Worm (Caenorhabditis elegans) whole organism, L4 larva: Measurements from ENCODE around the gene srlf-14.

Experiments
- F26F4.8 ChIP-seq: fragments of 200-800 bp; sonication (Bioruptor generic); conservative IDR thresholded peaks from 2 replicates; pipeline ENCODE4 v1.3.6; 2022; ENCODE audit warnings: missing genetic modification characterization, missing compliant biosample characterization
- F44E2.7 ChIP-seq: fragments of 200-800 bp; sonication (Bioruptor generic); IDR thresholded peaks from 2 replicates; pipeline ENCODE4 v2.1.2; 2022; ENCODE audit warnings: missing genetic modification characterization, missing compliant biosample characterization
- T20F7.1 ChIP-seq: fragments of 200-800 bp; sonication (Bioruptor generic); optimal IDR thresholded peaks from 2 replicates; lab custom pipeline; 2018; ENCODE audit warnings: mild to moderate bottlenecking, missing genetic modification characterization, missing compliant biosample characterization
- Y48G9A.11 ChIP-seq: fragments of 200-800 bp; sonication (Bioruptor generic); IDR thresholded peaks from 2 replicates; pipeline ENCODE4 v1.3.6; 2022; ENCODE audit warnings: missing genetic modification reagents, missing genetic modification characterization, missing compliant biosample characterization
- Y5F2A.4 ChIP-seq: fragments of 200-800 bp; sonication (Bioruptor generic); optimal IDR thresholded peaks from 2 replicates; lab custom pipeline; 2018; ENCODE audit warnings: mild to moderate bottlenecking, missing genetic modification characterization, missing compliant biosample characterization
- ZK337.2 ChIP-seq: fragments of 200-800 bp; sonication (Bioruptor generic); IDR thresholded peaks from 2 replicates; pipeline ENCODE4 v1.3.6; 2022; ENCODE audit warnings: missing genetic modification reagents, missing genetic modification characterization, missing compliant biosample characterization
- ZK546.5 ChIP-seq, 2 experiments: sonication (generic microtip); optimal IDR thresholded peaks; 2 replicates each; lab custom pipeline; 2017; ENCODE audit warnings: missing biosample characterization in 2 of 2, missing genetic modification characterization in 2 of 2
- aha-1 ChIP-seq: fragments of 150-350 bp; peaks from one replicate; lab custom pipeline; 2014; ENCODE audit warnings: missing biosample characterization, missing genetic modification characterization
- ama-1 ChIP-seq: fragments of 150-350 bp; optimal IDR thresholded peaks from 2 replicates; lab custom pipeline; 2014; ENCODE audit warnings: inconsistent platforms, mixed read lengths
- ceh-28 ChIP-seq: fragments of 150-350 bp; optimal IDR thresholded peaks from 2 replicates; lab custom pipeline; 2014; ENCODE audit warnings: missing biosample characterization, missing genetic modification reagents, missing genetic modification characterization
- ceh-44 ChIP-seq: fragments of 200-800 bp; sonication (Bioruptor generic); IDR thresholded peaks from 2 replicates; pipeline ENCODE4 v1.3.6; 2022; ENCODE audit warnings: missing genetic modification reagents, missing genetic modification characterization, missing compliant biosample characterization
- ceh-62 ChIP-seq: sonication (generic microtip); optimal IDR thresholded peaks from 2 replicates; lab custom pipeline; 2017; ENCODE audit warnings: missing biosample characterization, missing genetic modification characterization
- ces-1 ChIP-seq: fragments of 150-350 bp; sonication (generic microtip); optimal IDR thresholded peaks from 4 replicates; lab custom pipeline; 2014; ENCODE audit warnings: missing biosample characterization, missing genetic modification reagents, missing genetic modification characterization
- cey-2 ChIP-seq: sonication (generic microtip); optimal IDR thresholded peaks from 3 replicates; lab custom pipeline; 2017; ENCODE audit warnings: missing genetic modification characterization, mild to moderate bottlenecking, missing compliant biosample characterization, antibody characterized with exemption, borderline replicate concordance; ENCODE audit not compliant: insufficient read depth
- daf-16 ChIP-seq, 3 experiments: sonication (generic microtip); optimal IDR thresholded peaks; 2 replicates each; lab custom pipeline; 2016 to 2017; ENCODE audit warnings: missing genetic modification characterization in 3 of 3, missing genetic modification reagents in 3 of 3, mild to moderate bottlenecking in 2 of 3, missing compliant biosample characterization in 2 of 3, missing biosample characterization in 1 of 3, moderate library complexity in 1 of 3
- daf-19 ChIP-seq: fragments of 200-800 bp; sonication (Bioruptor generic); conservative IDR thresholded peaks from 2 replicates; pipeline ENCODE4 v1.3.6; 2022; ENCODE audit warnings: missing genetic modification characterization, missing compliant biosample characterization
- daf-8 ChIP-seq: fragments of 200-800 bp; sonication (Bioruptor generic); IDR thresholded peaks from 2 replicates; pipeline ENCODE4 v1.3.6; 2022; ENCODE audit warnings: missing genetic modification characterization, missing compliant biosample characterization
- dmd-6 ChIP-seq: fragments of 200-800 bp; sonication (Bioruptor generic); IDR thresholded peaks from 2 replicates; pipeline ENCODE4 v1.3.6; 2022; ENCODE audit warnings: missing genetic modification reagents, missing genetic modification characterization, missing compliant biosample characterization
- dmd-9 ChIP-seq: fragments of 200-800 bp; sonication (Bioruptor generic); IDR thresholded peaks from 2 replicates; pipeline ENCODE4 v1.3.6; 2022; ENCODE audit warnings: missing genetic modification reagents, missing genetic modification characterization, missing compliant biosample characterization
- duxl-1 ChIP-seq: sonication (generic microtip); optimal IDR thresholded peaks from 2 replicates; lab custom pipeline; 2016; ENCODE audit warnings: mild to moderate bottlenecking, missing genetic modification characterization, moderate library complexity, missing compliant biosample characterization; ENCODE audit not compliant: poor library complexity
- egl-27 ChIP-seq: sonication (generic microtip); optimal IDR thresholded peaks from 3 replicates; lab custom pipeline; 2017; ENCODE audit warnings: missing biosample characterization, missing genetic modification reagents, missing genetic modification characterization
- egl-43 ChIP-seq: fragments of 200-800 bp; sonication (Bioruptor generic); IDR thresholded peaks from 2 replicates; pipeline ENCODE4 v1.3.6; 2022; ENCODE audit warnings: missing genetic modification reagents, missing genetic modification characterization, missing compliant biosample characterization
- fkh-10 ChIP-seq: fragments of 150-350 bp; optimal IDR thresholded peaks from 2 replicates; lab custom pipeline; 2014; ENCODE audit warnings: missing biosample characterization, missing genetic modification reagents, missing genetic modification characterization
- fos-1 ChIP-seq: fragments of 150-350 bp; optimal IDR thresholded peaks from 2 replicates; lab custom pipeline; 2014; ENCODE audit warnings: missing biosample characterization, missing genetic modification characterization
- gei-8 ChIP-seq: fragments of 200-800 bp; sonication (Bioruptor generic); optimal IDR thresholded peaks from 2 replicates; lab custom pipeline; 2018; ENCODE audit warnings: mild to moderate bottlenecking, missing genetic modification characterization, missing compliant biosample characterization
- hif-1 ChIP-seq, 2 experiments: sonication (generic microtip); optimal IDR thresholded peaks; 2 replicates each; lab custom pipeline; 2016 to 2017; ENCODE audit warnings: missing compliant biosample characterization in 2 of 2, missing genetic modification characterization in 2 of 2, missing genetic modification reagents in 2 of 2, missing genotype in 2 of 2, mild to moderate bottlenecking in 1 of 2
- jun-1 ChIP-seq: fragments of 150-350 bp; optimal IDR thresholded peaks from 2 replicates; lab custom pipeline; 2014; ENCODE audit warnings: missing biosample characterization, missing genetic modification reagents, missing genetic modification characterization
- lin-1 ChIP-seq: fragments of 200-800 bp; sonication (Bioruptor generic); IDR thresholded peaks from 2 replicates; pipeline ENCODE4 v1.3.6; 2022; ENCODE audit warnings: missing genetic modification reagents, missing genetic modification characterization, missing compliant biosample characterization
- lin-29 ChIP-seq: fragments of 200-800 bp; sonication (Bioruptor generic); IDR thresholded peaks from 2 replicates; pipeline ENCODE4 v1.3.6; 2022; ENCODE audit warnings: missing genetic modification reagents, missing genetic modification characterization, missing compliant biosample characterization
- lin-38 ChIP-seq: fragments of 200-800 bp; sonication (Bioruptor generic); IDR thresholded peaks from 2 replicates; pipeline ENCODE4 v1.3.6; 2022; ENCODE audit warnings: missing genetic modification reagents, missing genetic modification characterization, missing compliant biosample characterization
- lir-3 ChIP-seq: sonication (generic microtip); optimal IDR thresholded peaks from 2 replicates; lab custom pipeline; 2016; ENCODE audit warnings: mild to moderate bottlenecking, missing genetic modification characterization, missing compliant biosample characterization
- lsy-2 ChIP-seq, 2 experiments: fragments of 150-350 bp in 1 of 2; sonication (generic microtip) in 1 of 2; optimal IDR thresholded peaks; 2 replicates each; lab custom pipeline; 2014 to 2017; ENCODE audit warnings: missing biosample characterization in 2 of 2, missing genetic modification characterization in 2 of 2
- mxl-3 ChIP-seq: fragments of 200-800 bp; sonication (Bioruptor generic); optimal IDR thresholded peaks from 2 replicates; lab custom pipeline; 2018; ENCODE audit warnings: mild to moderate bottlenecking, missing genetic modification characterization, missing compliant biosample characterization
- nhr-10 ChIP-seq: fragments of 150-350 bp; optimal IDR thresholded peaks from 2 replicates; lab custom pipeline; 2014; ENCODE audit warnings: missing biosample characterization, missing genetic modification characterization
- nhr-102 ChIP-seq: sonication (generic microtip); optimal IDR thresholded peaks from 2 replicates; lab custom pipeline; 2016; ENCODE audit warnings: mild to moderate bottlenecking, missing genetic modification characterization, moderate library complexity, missing compliant biosample characterization
- nhr-11 ChIP-seq: fragments of 150-350 bp; optimal IDR thresholded peaks from 2 replicates; lab custom pipeline; 2014; ENCODE audit warnings: missing biosample characterization, missing genetic modification characterization
- nhr-111 ChIP-seq: fragments of 200-800 bp; sonication (Bioruptor generic); optimal IDR thresholded peaks from 2 replicates; lab custom pipeline; 2018; ENCODE audit warnings: mild to moderate bottlenecking, missing genetic modification characterization, missing compliant biosample characterization
- nhr-28 ChIP-seq: fragments of 150-350 bp; optimal IDR thresholded peaks from 2 replicates; lab custom pipeline; 2014; ENCODE audit warnings: missing biosample characterization, missing genetic modification characterization
- nhr-76 ChIP-seq: fragments of 150-350 bp; optimal IDR thresholded peaks from 2 replicates; lab custom pipeline; 2014; ENCODE audit warnings: missing biosample characterization, missing genetic modification characterization
- sdz-12 ChIP-seq: fragments of 200-800 bp; sonication (Bioruptor generic); optimal IDR thresholded peaks from 2 replicates; lab custom pipeline; 2018; ENCODE audit warnings: mild to moderate bottlenecking, missing genetic modification characterization, missing compliant biosample characterization
- set-16 ChIP-seq: fragments of 200-800 bp; sonication (Bioruptor generic); IDR thresholded peaks from 2 replicates; pipeline ENCODE4 v1.3.6; 2022; ENCODE audit warnings: missing genetic modification reagents, missing genetic modification characterization, missing compliant biosample characterization
- spr-1 ChIP-seq: sonication (generic microtip); optimal IDR thresholded peaks from 2 replicates; lab custom pipeline; 2016; ENCODE audit warnings: mild to moderate bottlenecking, missing genetic modification characterization, missing compliant biosample characterization
- spr-3 ChIP-seq: fragments of 200-800 bp; sonication (Bioruptor generic); optimal IDR thresholded peaks from 2 replicates; lab custom pipeline; 2018; ENCODE audit warnings: mild to moderate bottlenecking, missing genetic modification characterization, missing compliant biosample characterization
- tag-97 ChIP-seq: fragments of 200-800 bp; sonication (Bioruptor generic); IDR thresholded peaks from 2 replicates; pipeline ENCODE4 v1.3.6; 2022; ENCODE audit warnings: missing genetic modification characterization, missing compliant biosample characterization
- unc-62 ChIP-seq, 3 experiments: fragments of 150-350 bp in 1 of 3; sonication (generic microtip); optimal IDR thresholded peaks in 2 of 3; peaks in 1 of 3; 1 replicate in 1 of 3; 2 replicates in 2 of 3; lab custom pipeline; 2014 to 2017; ENCODE audit warnings: missing biosample characterization in 3 of 3, missing genetic modification characterization in 3 of 3, missing genetic modification reagents in 3 of 3, missing genotype in 1 of 3
- vab-7 ChIP-seq: fragments of 200-800 bp; sonication (Bioruptor generic); IDR thresholded peaks from 2 replicates; pipeline ENCODE4 v1.3.6; 2022; ENCODE audit warnings: missing genetic modification reagents, missing genetic modification characterization, missing compliant biosample characterization
- zag-1 ChIP-seq: fragments of 150-350 bp; optimal IDR thresholded peaks from 2 replicates; lab custom pipeline; 2014; ENCODE audit warnings: missing biosample characterization, missing genetic modification characterization
- zfp-2 ChIP-seq: sonication (generic microtip); optimal IDR thresholded peaks from 2 replicates; lab custom pipeline; 2016; ENCODE audit warnings: mild to moderate bottlenecking, missing genetic modification characterization, missing compliant biosample characterization
- zfp-3 ChIP-seq: fragments of 200-800 bp; sonication (Bioruptor generic); conservative IDR thresholded peaks from 2 replicates; pipeline ENCODE4 v1.3.6; 2022; ENCODE audit warnings: missing genetic modification reagents, missing genetic modification characterization, missing compliant biosample characterization
- zip-11 ChIP-seq: fragments of 200-800 bp; sonication (Bioruptor generic); IDR thresholded peaks from 2 replicates; pipeline ENCODE4 v1.3.6; 2022; ENCODE audit warnings: missing genetic modification characterization, missing compliant biosample characterization
- ztf-7 ChIP-seq: fragments of 150-350 bp; optimal IDR thresholded peaks from 2 replicates; lab custom pipeline; 2014; ENCODE audit warnings: missing biosample characterization, missing genetic modification characterization

The srlf-14 gene

ce11 chrIV:10935336-10935735, 41.2 kb upstream of the srlf-14 start (continued):
- TF ChIP-seq gei-8 (peak; percentile 4), lin-38 (GFP tag; lab: Robert Waterston, UW) (no peak), cey-2 (tag; lab: Kevin White, UChicago) (no peak), fos-1 (tag; lab: Kevin White, UChicago) (no peak), nhr-111 (GFP tag; lab: Kevin White, UChicago) (no peak), jun-1 (tag; lab: Kevin White, UChicago) (no peak), lin-29 (no peak), lir-3 (tag; lab: Kevin White, UChicago) (no peak), ceh-28 (tag; lab: Kevin White, UChicago) (peak; percentile 59), ceh-62 (tag; lab: Kevin White, UChicago) (no peak), nhr-28 (tag; lab: Kevin White, UChicago) (peak; percentile 55), sdz-12 (no peak), tag-97 (no peak), ama-1 (peak; percentile 77), zfp-3 (GFP tag; lab: Robert Waterston, UW) (peak; percentile 50; the same call in 1 of the 2 replicates), aha-1 (tag; lab: Kevin White, UChicago) (peak; percentile 75), F44E2.7 (no peak), unc-62 (GFP tag; optimal IDR thresholded peaks at IDR 0.05 in 1 of 2; lab: Kevin White, UChicago) (peak in 1 of 2 experiments; percentile 98), unc-62 (tag; optimal IDR thresholded peaks at IDR 0.05; lab: Kevin White, UChicago) (no peak), hif-1 (tag; optimal IDR thresholded peaks at IDR 0.05; lab: Kevin White, UChicago) (peak in 1 of 2 experiments; percentile 62), ceh-44 (GFP tag; lab: Robert Waterston, UW) (no peak; the same call in 1 of the 2 replicates), ZK546.5 (tag; optimal IDR thresholded peaks at IDR 0.05; lab: Kevin White, UChicago) (no peak), lin-1 (0 out of 2 replicates have a peak, but pooled peaks have one; percentile 54), daf-8 (no peak), T20F7.1 (GFP tag; lab: Kevin White, UChicago) (peak; percentile 78), Y48G9A.11 (GFP tag; lab: Robert Waterston, UW) (no peak), vab-7 (GFP tag; lab: Robert Waterston, UW) (peak; percentile 54), mxl-3 (GFP tag; lab: Kevin White, UChicago) (peak; percentile 80), nhr-102 (peak; percentile 43), fkh-10 (GFP tag; lab: Kevin White, UChicago) (no peak), dmd-9 (GFP tag; lab: Robert Waterston, UW) (no peak), dmd-6 (peak; percentile 88), nhr-76 (no peak), egl-43 (GFP tag; lab: Robert Waterston, UW) (peak; percentile 73; the same call in 1 of the 2 replicates), set-16 (GFP tag; lab: Robert Waterston, UW) (peak; percentile 49), spr-3 (GFP tag; lab: Kevin White, UChicago) (no peak), nhr-11 (tag; lab: Kevin White, UChicago) (peak; percentile 93), ces-1 (GFP tag; lab: Kevin White, UChicago) (no peak), egl-27 (tag; lab: Kevin White, UChicago) (no peak), lsy-2 (tag; optimal IDR thresholded peaks at IDR 0.05; lab: Kevin White, UChicago) (peak; percentile 85 to 90), spr-1 (tag; lab: Kevin White, UChicago) (no peak), F26F4.8 (no peak), nhr-10 (tag; lab: Kevin White, UChicago) (no peak), zip-11 (GFP tag; lab: Robert Waterston, UW) (no peak), duxl-1 (tag; lab: Kevin White, UChicago) (no peak), ztf-7 (tag; lab: Kevin White, UChicago) (no peak), zfp-2 (tag; lab: Kevin White, UChicago) (no peak), ZK337.2 (no peak), Y5F2A.4 (GFP tag; lab: Kevin White, UChicago) (no peak), daf-19 (GFP tag; lab: Robert Waterston, UW) (no peak), daf-16 (GFP tag; optimal IDR thresholded peaks at IDR 0.05; lab: Kevin White, UChicago) (peak in 1 of 2 experiments; percentile 50), daf-16 (tag; optimal IDR thresholded peaks at IDR 0.05; lab: Kevin White, UChicago) (peak; percentile 67), zag-1 (tag; lab: Kevin White, UChicago) (no peak)
